Fruit fly (Drosophila melanogaster) whole organism, prepupa: ENCODE results near the gene psh.

Experiments used
- Blimp-1 ChIP-seq: fragments of 200-800 bp; sonication (Bioruptor generic); optimal IDR thresholded peaks from 3 replicates; lab custom pipeline; 2017; ENCODE audit warnings: missing biosample characterization, missing genetic modification characterization, mild to moderate bottlenecking, moderate library complexity, missing genetic modification reagents
- CG11294 ChIP-seq: fragments of 200-800 bp; sonication (Bioruptor generic); IDR thresholded peaks from 2 replicates; pipeline ENCODE4 v1.3.6; 2022; ENCODE audit warnings: missing biosample characterization, missing genetic modification characterization
- CG16779 ChIP-seq: fragments of 200-800 bp; sonication (Bioruptor generic); optimal IDR thresholded peaks from 3 replicates; lab custom pipeline; 2017; ENCODE audit warnings: missing biosample characterization, mild to moderate bottlenecking, missing genetic modification characterization
- CG3032 ChIP-seq: fragments of 200-800 bp; optimal IDR thresholded peaks from 2 replicates; lab custom pipeline; 2019; ENCODE audit warnings: missing biosample characterization, mild to moderate bottlenecking, missing genetic modification characterization, moderate library complexity
- CG6792 ChIP-seq: fragments of 200-800 bp; sonication (Bioruptor generic); optimal IDR thresholded peaks from 3 replicates; lab custom pipeline; 2016; ENCODE audit warnings: missing biosample characterization, missing genetic modification characterization
- CG6854 ChIP-seq: fragments of 200-800 bp; sonication (Bioruptor generic); optimal IDR thresholded peaks from 2 replicates; lab custom pipeline; 2017; ENCODE audit warnings: missing biosample characterization, mild to moderate bottlenecking, missing genetic modification characterization
- Eip78C ChIP-seq: fragments of 200-800 bp; sonication (Bioruptor generic); peaks from one replicate; lab custom pipeline; 2016; ENCODE audit warnings: missing biosample characterization, missing genetic modification characterization
- Hr4 ChIP-seq: fragments of 200-800 bp; sonication (Bioruptor generic); optimal IDR thresholded peaks from 3 replicates; lab custom pipeline; 2016; ENCODE audit warnings: missing biosample characterization, missing genetic modification characterization
- Met ChIP-seq: fragments of 200-800 bp; sonication (Bioruptor generic); optimal IDR thresholded peaks from 3 replicates; lab custom pipeline; 2016; ENCODE audit warnings: missing biosample characterization, missing genetic modification characterization
- Sox15 ChIP-seq: fragments of 200-800 bp; sonication (Bioruptor generic); optimal IDR thresholded peaks from 3 replicates; lab custom pipeline; 2016; ENCODE audit warnings: missing biosample characterization, missing genetic modification characterization
- dac ChIP-seq: fragments of 200-800 bp; sonication (Bioruptor generic); optimal IDR thresholded peaks from 2 replicates; lab custom pipeline; 2017; ENCODE audit warnings: missing biosample characterization, mild to moderate bottlenecking, missing genetic modification characterization
- eg ChIP-seq: fragments of 200-800 bp; sonication (Bioruptor generic); IDR thresholded peaks from 3 replicates; pipeline ENCODE4 v1.3.6; 2022; ENCODE audit warnings: missing biosample characterization, missing genetic modification characterization
- fd59A ChIP-seq: fragments of 200-800 bp; sonication (Bioruptor generic); optimal IDR thresholded peaks from 2 replicates; lab custom pipeline; 2017; ENCODE audit warnings: missing biosample characterization, mild to moderate bottlenecking, missing genetic modification characterization, missing genetic modification reagents
- vri ChIP-seq: fragments of 200-800 bp; sonication (Bioruptor generic); optimal IDR thresholded peaks from 3 replicates; lab custom pipeline; 2016; ENCODE audit warnings: missing biosample characterization, mild to moderate bottlenecking, missing genetic modification characterization

DNA sequence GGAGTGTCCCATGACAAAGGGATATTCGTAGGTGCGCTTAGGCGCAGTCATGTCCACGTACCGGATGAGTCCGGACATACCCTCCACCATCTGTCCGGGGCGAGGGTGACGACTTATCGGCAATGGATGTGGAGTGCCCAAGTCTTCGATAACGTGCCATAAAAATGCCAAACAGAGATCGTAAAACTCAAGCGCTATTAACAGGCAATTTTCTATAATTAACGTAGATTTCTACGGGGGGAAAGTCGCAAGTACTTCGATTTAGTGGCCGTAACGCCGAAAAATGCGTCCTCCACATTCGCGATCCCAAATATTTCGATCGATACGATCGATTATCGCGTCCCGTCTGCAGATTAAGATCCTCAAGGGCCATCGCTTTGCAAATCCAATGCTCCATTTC lies 22.7 kb upstream of the psh start:
- no peak for TF ChIP-seq Met
- peak; percentile 5 for TF ChIP-seq vri (GFP tag; lab: Kevin White, UChicago)
- no peak for TF ChIP-seq Hr4 (GFP tag; lab: Kevin White, UChicago)
- TF ChIP-seq fd59A (GFP tag; lab: Kevin White, UChicago), result no peak
- TF ChIP-seq Eip78C, result no peak
- no peak for TF ChIP-seq CG11294 (GFP tag; lab: Robert Waterston, UW)
- no peak for TF ChIP-seq CG6854 (GFP tag; lab: Kevin White, UChicago)
- no peak for TF ChIP-seq CG16779 (tag; lab: Kevin White, UChicago)
- TF ChIP-seq Sox15 (GFP tag; lab: Kevin White, UChicago), result no peak
- TF ChIP-seq CG3032 (tag; lab: Kevin White, UChicago), result no peak
- TF ChIP-seq CG6792 (GFP tag; lab: Kevin White, UChicago), result no peak
- no peak for TF ChIP-seq dac
- no peak for TF ChIP-seq Blimp-1 (GFP tag; lab: Kevin White, UChicago)
- no peak for TF ChIP-seq eg
